Fruit fly (Drosophila melanogaster) whole organism, larva: Measurements from ENCODE around the gene Coq3.

Experiments used
- noc ChIP-seq: fragments of 200-800 bp; sonication (Bioruptor generic); optimal IDR thresholded peaks from 3 replicates; lab custom pipeline; 2019; ENCODE audit warnings: missing biosample characterization, mild to moderate bottlenecking, missing genetic modification characterization, moderate library complexity

Coq3 gene

dm6 chr2L:21158554-21158953, at the start of gene Coq3, which contains the start of gene Pld3:
Gene Coq3 (minus strand): TSS chr2L:21158611.
Gene Pld3 (plus strand): TSS chr2L:21158847.
- TF ChIP-seq noc, result peak; percentile 96

dm6 chr2L:21206193-21206592, 47.8 kb upstream of the Coq3 start, which contains the start of gene clumsy:
Gene clumsy (plus strand): TSS chr2L:21206493.
- TF ChIP-seq noc, result no peak

dm6 chr2L:21202702-21203101, 44.3 kb upstream of the Coq3 start, which contains the start of gene CG31988:
Gene CG31988 (minus strand): TSS chr2L:21202802.
- TF ChIP-seq noc, result no peak

DNA sequence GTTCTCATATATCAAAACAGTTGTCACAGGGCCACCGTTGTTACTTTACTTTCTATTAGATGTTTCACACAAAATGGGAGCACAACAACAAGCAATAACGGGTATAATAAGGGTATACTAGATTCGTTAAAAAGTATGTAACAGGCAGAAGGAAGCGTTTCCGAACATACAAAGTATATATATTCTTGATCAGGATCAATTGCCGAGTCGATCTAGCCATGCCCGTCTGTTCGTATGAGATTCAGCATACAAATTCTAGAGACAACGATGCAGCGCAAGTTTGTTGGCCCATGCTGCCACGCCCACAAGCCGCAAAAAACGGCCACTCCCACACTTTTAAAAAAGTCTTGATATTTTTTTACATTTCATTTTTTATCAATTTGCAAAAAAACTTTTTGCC, 41.9 kb upstream of the Coq3 start, which contains the start of gene CG31624:
Gene CG31624, minus strand, starts transcription at position 101 of the 400 bp plus-strand sequence.
- TF ChIP-seq noc, result no peak

- TF ChIP-seq noc, result no peak
Observed at dm6 chr2L:21198633-21199264, 40.3 kb upstream of the Coq3 start, which contains the start of gene Ret. Gene Ret (minus strand): TSS chr2L:21198762.

DNA sequence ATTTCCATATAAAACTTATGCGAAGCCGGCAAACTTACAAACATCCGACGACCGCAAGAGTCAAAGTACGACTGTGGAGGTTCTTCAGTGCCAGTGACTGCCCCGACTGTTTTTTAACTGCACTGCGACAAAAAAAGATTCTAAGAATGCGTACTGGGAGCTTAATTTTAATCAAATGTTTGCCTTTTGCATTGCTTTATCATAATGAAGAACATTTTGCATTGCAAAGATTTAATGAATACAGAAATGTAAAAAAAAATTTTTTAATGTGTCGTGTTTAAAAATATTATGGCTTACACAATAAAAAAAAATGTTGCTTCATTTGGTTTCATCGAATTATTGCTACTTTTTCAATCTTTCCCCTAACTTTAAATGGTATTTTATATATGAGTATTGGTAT, 38.8 kb upstream of the Coq3 start:
- no peak for TF ChIP-seq noc

dm6 chr2L:21196511-21196910, 38.1 kb upstream of the Coq3 start:
- TF ChIP-seq noc, result peak; percentile 67

DNA sequence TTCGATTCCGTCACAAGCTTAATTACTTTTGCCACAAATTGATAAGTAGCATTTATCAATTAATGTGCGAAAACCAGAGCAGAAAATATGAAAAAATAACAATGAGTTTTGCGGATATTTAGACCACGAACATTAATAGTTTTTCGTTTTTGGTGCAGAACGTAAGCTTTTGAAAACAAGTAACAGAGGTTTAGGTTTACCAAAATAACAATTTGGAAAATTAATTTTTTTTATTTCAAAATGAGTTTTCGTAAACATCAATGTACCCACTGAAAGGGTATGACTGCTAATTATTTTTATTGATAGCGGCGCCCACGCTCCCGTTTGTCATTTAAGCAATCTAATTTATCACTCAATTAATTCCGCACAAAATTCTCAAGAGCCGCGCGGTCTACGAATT, 36.9 kb upstream of the Coq3 start:
- peak; percentile 48 for TF ChIP-seq noc

DNA sequence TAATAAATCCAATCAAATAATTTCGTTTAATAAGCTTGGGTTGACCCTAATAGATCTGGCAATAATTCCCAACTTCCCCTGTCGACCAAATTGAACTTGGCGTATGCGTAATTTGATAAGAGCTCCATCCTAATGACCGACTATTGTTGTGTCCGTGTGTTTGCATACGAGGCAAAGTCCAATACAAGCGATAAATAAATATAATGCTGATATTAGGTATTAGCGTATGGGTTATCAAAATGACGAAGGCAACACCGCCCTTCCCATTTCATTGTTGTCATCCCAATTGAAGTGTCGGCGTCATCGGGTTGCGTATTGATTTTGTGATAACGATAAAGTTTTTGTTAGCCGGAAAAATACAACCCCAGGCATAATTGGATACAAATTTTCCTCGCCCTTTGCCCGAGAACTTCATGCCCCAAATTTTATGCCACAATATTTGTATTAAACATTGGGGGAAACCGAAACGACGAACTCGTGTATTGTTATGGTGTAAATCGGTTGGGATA, 30.9 kb upstream of the Coq3 start:
- TF ChIP-seq noc, result no peak

DNA sequence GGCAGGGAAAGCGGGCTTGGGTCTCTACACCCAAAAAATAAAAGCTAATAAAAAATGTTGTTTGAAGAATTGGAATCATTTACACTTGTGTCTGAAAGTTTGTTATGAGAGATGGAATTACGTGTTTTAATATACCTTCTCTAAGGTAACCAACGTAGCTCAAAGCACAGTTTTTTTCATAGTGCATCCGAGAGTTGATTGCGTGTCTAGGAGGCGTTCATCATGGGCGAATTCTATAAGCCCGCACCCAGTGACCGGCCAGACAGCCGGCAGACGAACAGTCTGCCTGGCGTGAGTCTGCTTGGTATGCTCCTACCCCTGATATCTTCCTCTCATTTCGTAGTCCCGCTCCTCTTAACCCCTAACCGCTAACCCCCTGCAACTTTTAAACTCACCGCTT, 29.3 kb upstream of the Coq3 start:
- TF ChIP-seq noc, result no peak

DNA sequence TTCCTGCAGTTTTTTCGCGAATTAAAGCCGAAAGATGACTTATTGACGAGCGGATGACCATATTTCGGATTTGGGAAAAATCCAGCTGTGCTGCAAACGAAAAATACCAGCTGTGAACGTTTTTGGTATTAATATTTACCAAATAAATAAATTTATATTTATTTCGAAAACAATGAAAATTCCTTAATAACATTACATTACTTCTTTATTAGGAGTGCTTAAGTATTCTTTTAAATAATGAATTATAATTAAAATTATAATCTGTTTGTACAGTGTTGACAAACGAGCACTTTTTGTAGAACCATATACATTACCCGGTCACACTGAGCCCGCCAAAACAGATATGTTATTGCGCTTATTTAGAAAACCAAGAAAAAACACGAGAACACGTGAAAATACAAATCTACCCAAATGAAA, 21.2 kb upstream of the Coq3 start, which contains the start of the genes bur and Mcm10:
Gene bur, minus strand, starts transcription at position 69 of the 417 bp plus-strand sequence.
Gene Mcm10, plus strand, starts transcription at position 319 of the 417 bp plus-strand sequence.
- no peak for TF ChIP-seq noc

DNA sequence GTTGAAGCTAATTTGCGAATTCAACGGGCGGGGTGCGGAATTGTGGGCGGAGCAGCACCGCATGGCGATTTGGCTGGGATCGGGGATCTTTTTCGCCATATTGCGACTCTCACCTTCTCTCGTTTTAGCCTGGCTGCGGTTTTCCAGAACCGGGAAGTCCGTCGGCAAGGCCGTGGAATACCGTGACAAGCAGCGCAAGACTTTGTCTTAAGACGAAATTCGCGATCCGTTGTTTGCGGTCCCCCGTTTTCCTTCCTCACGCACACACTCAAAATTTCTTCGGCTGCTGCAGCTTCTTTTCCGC, 20.8 kb upstream of the Coq3 start:
- no peak for TF ChIP-seq noc

- no peak for TF ChIP-seq noc
Observed at dm6 chr2L:21178436-21179216, 20.2 kb upstream of the Coq3 start.

DNA sequence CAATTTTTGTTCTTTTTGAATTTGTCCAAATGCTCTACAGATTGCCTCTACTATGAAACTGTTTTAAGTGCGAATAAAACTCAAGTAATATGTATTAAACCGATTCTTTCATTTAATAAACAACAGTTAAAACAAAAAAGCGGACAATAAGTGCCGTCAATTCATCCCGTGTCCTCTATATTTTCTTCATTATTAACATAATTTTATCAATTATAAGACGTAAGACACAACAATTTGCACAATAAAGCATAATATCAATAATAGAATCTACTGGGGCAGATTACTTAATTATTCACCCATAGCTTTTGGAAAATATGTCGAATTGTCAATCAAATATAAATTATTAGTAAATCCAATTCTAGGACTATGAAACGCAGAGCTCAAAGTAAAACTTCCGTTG, 14.5 kb upstream of the Coq3 start, which contains the start of gene CG31627:
Gene CG31627, plus strand, starts transcription at position 301 of the 400 bp plus-strand sequence.
- TF ChIP-seq noc, result no peak

DNA sequence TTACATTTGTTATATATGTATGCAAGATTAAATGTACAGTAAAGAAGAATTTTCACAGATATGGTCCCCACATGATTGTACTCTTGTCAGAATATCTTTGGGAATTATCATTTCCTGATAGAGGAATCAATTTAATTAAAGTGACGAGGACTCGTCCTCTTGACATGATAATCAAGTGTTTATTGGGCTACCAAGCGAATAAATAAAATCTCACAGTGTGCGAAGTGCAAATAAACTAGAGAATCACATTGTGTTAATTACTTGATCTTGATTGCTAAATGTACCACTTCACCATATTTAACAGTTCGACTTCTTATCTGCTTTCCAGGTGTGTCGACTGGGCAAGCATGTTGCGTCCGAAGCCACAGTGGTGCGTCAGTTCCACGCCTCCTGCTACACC, 11.5 kb upstream of the Coq3 start:
- no peak for TF ChIP-seq noc

- no peak for TF ChIP-seq noc
Observed at dm6 chr2L:21169160-21169624, 10.8 kb upstream of the Coq3 start.
